Fruit fly (Drosophila melanogaster) S2 (cell line): ENCODE measurements around the gene NP15.6.

Source experiments
- CG8478 ChIP-seq: fragments of >200 bp; optimal IDR thresholded peaks from 2 replicates; lab custom pipeline; 2018
- CTCF ChIP-seq, 2 experiments: fragments of >200 bp; optimal IDR thresholded peaks; 2 replicates each; lab custom pipeline; 2018

DNA sequence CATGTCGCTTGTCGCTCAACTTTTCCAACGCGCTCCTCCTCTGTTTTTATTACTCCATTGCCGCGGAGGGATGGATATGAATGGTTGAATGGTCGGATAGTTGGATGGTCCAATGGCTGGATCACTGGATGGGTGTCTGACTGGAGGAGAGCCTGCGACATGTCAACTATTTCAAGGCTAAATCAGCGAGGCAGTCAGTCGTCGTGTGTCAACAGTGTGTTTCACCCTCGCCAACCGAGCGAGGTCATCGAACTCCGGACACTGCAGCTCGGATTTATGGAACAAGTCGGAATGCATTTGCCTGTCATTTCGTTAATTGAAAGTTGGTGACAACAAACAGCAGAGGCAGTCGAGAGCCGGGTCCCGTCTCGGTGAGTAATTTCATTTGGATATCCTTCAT lies 44.8 kb downstream of the NP15.6 start:
- TF ChIP-seq CG8478 (lab: Kevin White, UChicago) (no peak), CTCF (optimal IDR thresholded peaks at IDR 0.05; lab: Kevin White, UChicago) (no peak)
